Worm (Caenorhabditis elegans): ENCODE data around the gene Y77E11A.23.

DNA sequence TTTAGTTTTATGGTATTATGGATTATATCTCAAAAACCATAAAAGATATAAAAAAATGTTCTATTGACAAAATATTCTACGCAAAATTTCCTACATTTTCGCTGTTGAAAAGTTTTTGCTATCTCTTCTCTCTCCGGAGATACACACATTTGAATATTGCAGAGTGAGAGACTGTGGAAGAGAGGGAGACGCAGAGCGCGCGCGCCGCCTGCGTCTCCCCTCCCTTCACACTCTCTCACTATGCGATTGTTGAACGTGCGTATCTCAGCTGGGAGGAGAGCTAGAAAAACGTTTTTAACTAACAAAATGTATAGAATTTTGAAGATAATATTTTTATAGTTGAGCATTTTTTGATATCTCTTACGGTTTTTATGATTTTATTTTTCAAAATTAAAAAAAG is 38.9 kb upstream of the Y77E11A.23 start:
- no peak for TF ChIP-seq zag-1 (tag; optimal IDR thresholded peaks at IDR 0.05)
- TF ChIP-seq fos-1 (tag; optimal IDR thresholded peaks at IDR 0.05), result no peak
- no peak for TF ChIP-seq lin-13 (GFP tag; optimal IDR thresholded peaks at IDR 0.05)
- no peak for TF ChIP-seq mdl-1 (tag; optimal IDR thresholded peaks at IDR 0.05)
- no peak for TF ChIP-seq snpc-4 (tag; optimal IDR thresholded peaks at IDR 0.05)
- TF ChIP-seq unc-62 (GFP tag; optimal IDR thresholded peaks at IDR 0.05), result no peak
- TF ChIP-seq egl-27 (tag; optimal IDR thresholded peaks at IDR 0.05), result no peak
- no peak for TF ChIP-seq elt-3 (tag; optimal IDR thresholded peaks at IDR 0.05)
- TF ChIP-seq R02D3.7 (tag; optimal IDR thresholded peaks at IDR 0.05), result no peak
- no peak for TF ChIP-seq nhr-25 (tag; optimal IDR thresholded peaks at IDR 0.05)
- no peak for TF ChIP-seq sem-4 (tag; optimal IDR thresholded peaks at IDR 0.05)
- TF ChIP-seq nhr-21 (tag; optimal IDR thresholded peaks at IDR 0.05), result no peak
